Worm (Caenorhabditis elegans) whole organism, L1 larva: ENCODE data around the gene rpl-39.

Source experiments
- ama-1 ChIP-seq: fragments of 150-350 bp; optimal IDR thresholded peaks from 2 replicates; lab custom pipeline; 2014
- ces-1 ChIP-seq: fragments of 150-350 bp; optimal IDR thresholded peaks from 2 replicates; lab custom pipeline; 2014; ENCODE audit warnings: missing biosample characterization, missing genetic modification reagents, missing genetic modification characterization
- egl-27 ChIP-seq, 2 experiments: fragments of 150-350 bp in 1 of 2; sonication (generic microtip); optimal IDR thresholded peaks; 3 replicates each; lab custom pipeline; 2017 to 2018; ENCODE audit warnings: missing biosample characterization in 2 of 2, missing genetic modification characterization in 2 of 2, missing genetic modification reagents in 2 of 2
- fkh-4 ChIP-seq: sonication (generic microtip); optimal IDR thresholded peaks from 2 replicates; lab custom pipeline; 2016; ENCODE audit warnings: missing compliant biosample characterization, missing genetic modification characterization, borderline replicate concordance
- lin-13 ChIP-seq: fragments of 150-350 bp; optimal IDR thresholded peaks from 2 replicates; lab custom pipeline; 2014; ENCODE audit warnings: missing biosample characterization, missing genetic modification reagents, missing genetic modification characterization
- lir-3 ChIP-seq: sonication (generic microtip); optimal IDR thresholded peaks from 2 replicates; lab custom pipeline; 2016; ENCODE audit warnings: mild to moderate bottlenecking, missing genetic modification characterization, moderate library complexity, missing compliant biosample characterization; ENCODE audit not compliant: poor library complexity
- nhr-11 ChIP-seq: fragments of 150-350 bp; optimal IDR thresholded peaks from 2 replicates; lab custom pipeline; 2014; ENCODE audit warnings: missing biosample characterization, missing genetic modification characterization
- nhr-20 ChIP-seq: sonication (generic microtip); optimal IDR thresholded peaks from 2 replicates; lab custom pipeline; 2016; ENCODE audit warnings: mild to moderate bottlenecking, missing genetic modification characterization, missing compliant biosample characterization
- nhr-28 ChIP-seq: fragments of 150-350 bp; optimal IDR thresholded peaks from 2 replicates; lab custom pipeline; 2014; ENCODE audit warnings: missing biosample characterization, missing genetic modification characterization
- nhr-77 ChIP-seq: fragments of 150-350 bp; optimal IDR thresholded peaks from 2 replicates; lab custom pipeline; 2014; ENCODE audit warnings: missing biosample characterization, missing genetic modification characterization
- pqm-1 ChIP-seq: sonication (generic microtip); optimal IDR thresholded peaks from 3 replicates; lab custom pipeline; 2017; ENCODE audit warnings: missing biosample characterization, missing genetic modification characterization
- unc-62 ChIP-seq: fragments of 150-350 bp; optimal IDR thresholded peaks from 2 replicates; lab custom pipeline; 2014; ENCODE audit warnings: missing biosample characterization, missing genetic modification reagents, missing genetic modification characterization
- xbp-1 ChIP-seq: sonication (generic microtip); optimal IDR thresholded peaks from 2 replicates; lab custom pipeline; 2016; ENCODE audit warnings: missing genetic modification characterization, missing compliant biosample characterization
- ztf-11 ChIP-seq, 2 experiments: sonication (generic microtip); optimal IDR thresholded peaks; 2 replicates each; lab custom pipeline; 2016 to 2017; ENCODE audit warnings: missing genetic modification characterization in 2 of 2, missing biosample characterization in 1 of 2, missing compliant biosample characterization in 1 of 2

DNA sequence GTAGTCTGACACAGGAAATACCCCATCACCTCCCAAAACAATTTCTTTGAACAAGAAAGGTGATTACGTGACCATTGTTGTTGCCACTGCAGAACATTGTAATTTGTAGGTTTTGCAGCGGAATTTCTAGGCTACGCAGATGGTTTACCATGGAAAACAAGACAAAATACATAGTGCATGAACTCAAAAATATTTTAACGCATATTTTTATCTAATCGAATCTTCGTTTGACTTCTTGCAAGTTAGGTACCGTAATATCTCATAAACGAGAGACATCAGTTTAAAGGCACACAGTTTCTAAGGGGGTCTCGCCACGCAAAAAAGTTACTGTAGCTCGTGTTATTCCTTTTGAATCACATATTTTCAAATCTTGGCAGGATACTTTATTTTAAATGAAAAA, 3.1 kb upstream of the rpl-39 start:
- TF ChIP-seq lin-13 (GFP tag; lab: Kevin White, UChicago), result no peak
- TF ChIP-seq nhr-77 (tag; lab: Kevin White, UChicago), result no peak
- no peak for TF ChIP-seq xbp-1 (tag; lab: Kevin White, UChicago)
- no peak for TF ChIP-seq unc-62 (GFP tag; lab: Kevin White, UChicago)
- TF ChIP-seq egl-27 (tag; optimal IDR thresholded peaks at IDR 0.05; lab: Kevin White, UChicago), result no peak
- TF ChIP-seq nhr-20 (tag; lab: Kevin White, UChicago), result no peak
- TF ChIP-seq ces-1 (GFP tag; lab: Kevin White, UChicago), result no peak
- no peak for TF ChIP-seq ama-1 (lab: Kevin White, UChicago)
- no peak for TF ChIP-seq ztf-11 (tag; optimal IDR thresholded peaks at IDR 0.05; lab: Kevin White, UChicago)
- TF ChIP-seq lir-3 (tag; lab: Kevin White, UChicago), result no peak
- TF ChIP-seq fkh-4 (tag; lab: Kevin White, UChicago), result no peak
- TF ChIP-seq nhr-11 (tag; lab: Kevin White, UChicago), result no peak
- TF ChIP-seq pqm-1 (tag; lab: Kevin White, UChicago), result no peak
- no peak for TF ChIP-seq nhr-28
